Worm (Caenorhabditis elegans) whole organism, late embryonic: Measurements from ENCODE around the gene Y60A3A.25.

Source experiments
- ceh-31 ChIP-seq: sonication (generic microtip); optimal IDR thresholded peaks from 2 replicates; lab custom pipeline; 2016; ENCODE audit warnings: missing genetic modification characterization, missing compliant biosample characterization
- dmd-4 ChIP-seq: sonication (generic microtip); optimal IDR thresholded peaks from 2 replicates; lab custom pipeline; 2016; ENCODE audit warnings: borderline replicate concordance, missing genetic modification characterization, missing compliant biosample characterization
- dve-1 ChIP-seq: sonication (generic microtip); optimal IDR thresholded peaks from 2 replicates; lab custom pipeline; 2017; ENCODE audit warnings: antibody characterized with exemption, mild to moderate bottlenecking, missing genetic modification characterization, missing compliant biosample characterization
- nfya-1 ChIP-seq: sonication (generic microtip); optimal IDR thresholded peaks from 2 replicates; lab custom pipeline; 2017; ENCODE audit warnings: missing genetic modification characterization, mild to moderate bottlenecking, missing compliant biosample characterization, antibody characterized with exemption, moderate library complexity
- pha-2 ChIP-seq: sonication (generic microtip); optimal IDR thresholded peaks from 2 replicates; lab custom pipeline; 2017; ENCODE audit warnings: mild to moderate bottlenecking, missing genetic modification characterization, missing compliant biosample characterization
- pqm-1 ChIP-seq: sonication (generic microtip); optimal IDR thresholded peaks from 2 replicates; lab custom pipeline; 2016; ENCODE audit warnings: missing genetic modification characterization, missing compliant biosample characterization
- ref-2 ChIP-seq: sonication (generic microtip); optimal IDR thresholded peaks from 2 replicates; lab custom pipeline; 2016; ENCODE audit warnings: missing genetic modification characterization, missing compliant biosample characterization

ce11 chrV:19965626-19966025 lies 28.4 kb downstream of the Y60A3A.25 start, which contains the start of gene srh-171:
- TF ChIP-seq nfya-1 (tag; lab: Kevin White, UChicago) (no peak), pqm-1 (tag; lab: Kevin White, UChicago) (no peak), dve-1 (tag; lab: Kevin White, UChicago) (no peak), ref-2 (tag; lab: Kevin White, UChicago) (no peak), pha-2 (tag; lab: Kevin White, UChicago) (no peak), ceh-31 (tag; lab: Kevin White, UChicago) (no peak), dmd-4 (tag; lab: Kevin White, UChicago) (no peak)
